Worm (Caenorhabditis elegans): ENCODE data around the gene srw-12.

srw-12 gene

DNA sequence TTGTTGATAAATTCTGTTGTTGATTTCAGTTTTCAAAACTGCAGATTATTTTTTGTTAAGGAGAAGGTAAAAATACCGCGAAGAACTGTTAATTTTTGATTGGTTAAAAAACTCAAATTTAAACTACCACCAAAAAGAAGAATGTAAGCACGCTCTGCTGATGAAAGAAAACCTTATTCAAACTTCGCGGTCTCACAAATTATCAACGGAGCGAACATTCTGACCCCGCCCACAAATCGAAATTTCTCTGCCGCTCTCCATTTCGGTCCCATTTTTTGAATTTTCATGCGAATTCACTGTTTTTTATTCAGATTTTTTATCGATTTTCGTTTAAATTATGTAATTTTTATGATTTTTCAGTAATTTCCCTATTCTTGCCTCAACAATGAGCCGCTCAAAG is 48.9 kb downstream of the srw-12 start, which contains the start of gene cyn-3:
Gene cyn-3, plus strand, starts transcription at position 361 of the 400 bp plus-strand sequence.
- TF ChIP-seq unc-39 (tag; optimal IDR thresholded peaks at IDR 0.05) (no peak), unc-55 (GFP tag; optimal IDR thresholded peaks at IDR 0.05) (peak; percentile 97), nhr-77 (tag; optimal IDR thresholded peaks at IDR 0.05) (peak; percentile 54), sma-9 (GFP tag; optimal IDR thresholded peaks at IDR 0.05) (peak; percentile 90), sma-9 (tag; optimal IDR thresholded peaks at IDR 0.05) (no peak), lin-13 (GFP tag; optimal IDR thresholded peaks at IDR 0.05) (peak; percentile 93), mdl-1 (tag; optimal IDR thresholded peaks at IDR 0.05) (no peak), lsy-2 (tag; optimal IDR thresholded peaks at IDR 0.05) (peak; percentile 82 to 93), zag-1 (tag; optimal IDR thresholded peaks at IDR 0.05) (peak; percentile 46), ceh-82 (tag; optimal IDR thresholded peaks at IDR 0.05) (peak; percentile 38), F13H6.1 (tag; optimal IDR thresholded peaks at IDR 0.05) (peak; percentile 85), nhr-25 (tag; optimal IDR thresholded peaks at IDR 0.05) (peak; percentile 93), ztf-4 (tag; optimal IDR thresholded peaks at IDR 0.05) (peak; percentile 73), elt-1 (tag; optimal IDR thresholded peaks at IDR 0.05) (no peak), ztf-1 (GFP tag; conservative IDR thresholded peaks at IDR 0.05) (no peak), nhr-12 (tag; optimal IDR thresholded peaks at IDR 0.05) (no peak), blmp-1 (tag; optimal IDR thresholded peaks at IDR 0.05; ENCODE audit: insufficient read depth) (peak; percentile 78), gmeb-1 (tag; optimal IDR thresholded peaks at IDR 0.05) (peak; percentile 99), aly-2 (tag; optimal IDR thresholded peaks at IDR 0.05) (no peak), lin-11 (tag; optimal IDR thresholded peaks at IDR 0.05) (peak; percentile 91), nhr-129 (tag; optimal IDR thresholded peaks at IDR 0.05) (peak; percentile 89), ZK546.5 (tag; optimal IDR thresholded peaks at IDR 0.05) (peak; percentile 30), sma-3 (GFP tag; optimal IDR thresholded peaks at IDR 0.05) (peak; percentile 87), ceh-16 (tag; optimal IDR thresholded peaks at IDR 0.05) (peak; percentile 59), snpc-4 (tag; optimal IDR thresholded peaks at IDR 0.05) (peak; percentile 87), egl-27 (tag; optimal IDR thresholded peaks at IDR 0.05) (peak; percentile 31), ama-1 (optimal IDR thresholded peaks at IDR 0.05) (peak; percentile 85), unc-62 (GFP tag; optimal IDR thresholded peaks at IDR 0.05) (no peak), mab-5 (tag; optimal IDR thresholded peaks at IDR 0.05) (peak; percentile 81), nhr-10 (tag; optimal IDR thresholded peaks at IDR 0.05) (no peak), sem-4 (tag; optimal IDR thresholded peaks at IDR 0.05) (peak; percentile 92), C34F6.9 (tag; optimal IDR thresholded peaks at IDR 0.05) (peak; percentile 93), nhr-21 (tag; optimal IDR thresholded peaks at IDR 0.05) (peak; percentile 85), crh-2 (tag; optimal IDR thresholded peaks at IDR 0.05) (peak; percentile 96), fos-1 (tag; optimal IDR thresholded peaks at IDR 0.05) (peak; percentile 76), R02D3.7 (tag; optimal IDR thresholded peaks at IDR 0.05) (peak; percentile 41)
